Worm (Caenorhabditis elegans) whole organism, young adult: ENCODE data around the gene C08F1.6.

Source experiments
- C06A6.2 ChIP-seq: fragments of 200-800 bp; sonication (Bioruptor generic); conservative IDR thresholded peaks from 2 replicates; pipeline ENCODE4 v1.3.6; 2022; ENCODE audit warnings: missing genetic modification characterization, missing compliant biosample characterization
- C17E4.6 ChIP-seq: fragments of 200-800 bp; sonication (Bioruptor generic); IDR thresholded peaks from 2 replicates; pipeline ENCODE4 v1.3.6; 2022; ENCODE audit warnings: missing genetic modification reagents, missing genetic modification characterization, missing compliant biosample characterization
- D2030.7 ChIP-seq: fragments of 200-800 bp; sonication (Bioruptor generic); IDR thresholded peaks from 2 replicates; pipeline ENCODE4 v1.3.6; 2022; ENCODE audit warnings: missing genetic modification reagents, missing genetic modification characterization, missing compliant biosample characterization
- F49E8.2 ChIP-seq: sonication (generic microtip); optimal IDR thresholded peaks from 3 replicates; lab custom pipeline; 2017; ENCODE audit warnings: missing genetic modification characterization, mild to moderate bottlenecking, missing compliant biosample characterization, antibody characterized with exemption, moderate library complexity; ENCODE audit not compliant: insufficient read depth
- F52B5.7 ChIP-seq: sonication (generic microtip); optimal IDR thresholded peaks from 2 replicates; lab custom pipeline; 2016; ENCODE audit warnings: mild to moderate bottlenecking, missing genetic modification characterization, missing compliant biosample characterization
- F55B11.4 ChIP-seq: sonication (generic microtip); optimal IDR thresholded peaks from 2 replicates; lab custom pipeline; 2016; ENCODE audit warnings: missing compliant biosample characterization, missing genetic modification characterization, borderline replicate concordance; ENCODE audit not compliant: insufficient read depth
- F57A8.1 ChIP-seq: fragments of 200-800 bp; sonication (Bioruptor generic); optimal IDR thresholded peaks from 2 replicates; lab custom pipeline; 2018; ENCODE audit warnings: mild to moderate bottlenecking, missing genetic modification characterization, moderate library complexity, missing compliant biosample characterization
- K11D2.4 ChIP-seq: fragments of 200-800 bp; sonication (Bioruptor generic); IDR thresholded peaks from 2 replicates; pipeline ENCODE4 v1.3.6; 2022; ENCODE audit warnings: missing genetic modification reagents, missing genetic modification characterization, missing compliant biosample characterization
- T07F8.4 ChIP-seq: sonication (generic microtip); optimal IDR thresholded peaks from 2 replicates; lab custom pipeline; 2016; ENCODE audit warnings: mild to moderate bottlenecking, missing genetic modification characterization, moderate library complexity, missing compliant biosample characterization
- T26A5.8 ChIP-seq: sonication (generic microtip); optimal IDR thresholded peaks from 2 replicates; lab custom pipeline; 2016; ENCODE audit warnings: missing genetic modification characterization, missing compliant biosample characterization
- Y53F4B.3 ChIP-seq: fragments of 200-800 bp; sonication (Bioruptor generic); IDR thresholded peaks from 2 replicates; pipeline ENCODE4 v1.3.6; 2022; ENCODE audit warnings: missing genetic modification reagents, missing genetic modification characterization, missing compliant biosample characterization
- Y53G8AR.9 ChIP-seq: fragments of 200-800 bp; sonication (Bioruptor generic); conservative IDR thresholded peaks from 2 replicates; pipeline ENCODE4 v1.3.6; 2022; ENCODE audit warnings: missing genetic modification reagents, missing genetic modification characterization, missing compliant biosample characterization
- Y67H2A.10 ChIP-seq: fragments of 200-800 bp; sonication (Bioruptor generic); conservative IDR thresholded peaks from 2 replicates; pipeline ENCODE4 v1.3.6; 2022; ENCODE audit warnings: missing genetic modification reagents, missing genetic modification characterization, missing compliant biosample characterization
- ama-1 ChIP-seq, 3 experiments: fragments of 150-350 bp in 1 of 3; sonication (generic microtip) in 2 of 3; optimal IDR thresholded peaks; 2 replicates each; lab custom pipeline; 2014 to 2018; ENCODE audit warnings: missing biosample characterization in 2 of 3, missing genetic modification characterization in 2 of 3, missing genetic modification reagents in 2 of 3
- aptf-3 ChIP-seq: fragments of 200-800 bp; sonication (Bioruptor generic); IDR thresholded peaks from 2 replicates; pipeline ENCODE4 v1.3.6; 2022; ENCODE audit warnings: missing genetic modification characterization, missing compliant biosample characterization
- atf-7 ChIP-seq: sonication (generic microtip); optimal IDR thresholded peaks from 2 replicates; lab custom pipeline; 2017; ENCODE audit warnings: mild to moderate bottlenecking, missing genetic modification characterization, missing compliant biosample characterization
- ccch-3 ChIP-seq: fragments of 200-800 bp; sonication (Bioruptor generic); optimal IDR thresholded peaks from 2 replicates; lab custom pipeline; 2018; ENCODE audit warnings: mild to moderate bottlenecking, missing genetic modification characterization, missing compliant biosample characterization
- cebp-1 ChIP-seq, 2 experiments: fragments of 200-800 bp in 1 of 2; sonication (Bioruptor generic) in 1 of 2; sonication (generic microtip) in 1 of 2; IDR thresholded peaks in 1 of 2; optimal IDR thresholded peaks in 1 of 2; 2 replicates each; pipeline versions ENCODE4 v1.3.6 to Lab custom; 2017 to 2022; ENCODE audit warnings: missing compliant biosample characterization in 2 of 2, missing genetic modification characterization in 2 of 2, mild to moderate bottlenecking in 1 of 2, missing genetic modification reagents in 1 of 2, moderate library complexity in 1 of 2
- ceh-27 ChIP-seq: fragments of 200-800 bp; sonication (Bioruptor generic); optimal IDR thresholded peaks from 2 replicates; lab custom pipeline; 2018; ENCODE audit warnings: mild to moderate bottlenecking, missing genetic modification characterization, moderate library complexity, missing compliant biosample characterization
- ceh-40 ChIP-seq: fragments of 200-800 bp; sonication (Bioruptor generic); IDR thresholded peaks from 2 replicates; pipeline ENCODE4 v1.3.6; 2022; ENCODE audit warnings: missing genetic modification characterization, missing compliant biosample characterization
- egl-44 ChIP-seq: fragments of 200-800 bp; sonication (Bioruptor generic); IDR thresholded peaks from 2 replicates; pipeline ENCODE4 v1.3.6; 2022; ENCODE audit warnings: missing genetic modification reagents, missing genetic modification characterization, missing compliant biosample characterization
- fkh-3 ChIP-seq: sonication (generic microtip); optimal IDR thresholded peaks from 2 replicates; lab custom pipeline; 2016; ENCODE audit warnings: mild to moderate bottlenecking, missing genetic modification characterization, missing compliant biosample characterization
- gei-17 ChIP-seq: fragments of 200-800 bp; sonication (Bioruptor generic); optimal IDR thresholded peaks from 2 replicates; lab custom pipeline; 2018; ENCODE audit warnings: mild to moderate bottlenecking, missing genetic modification characterization, missing compliant biosample characterization
- him-1 ChIP-seq: sonication (generic microtip); optimal IDR thresholded peaks from 2 replicates; lab custom pipeline; 2016; ENCODE audit warnings: missing genotype, missing genetic modification reagents, missing genetic modification characterization, missing compliant biosample characterization
- hmg-20 ChIP-seq: fragments of 200-800 bp; sonication (Bioruptor generic); IDR thresholded peaks from 2 replicates; pipeline ENCODE4 v1.3.6; 2022; ENCODE audit warnings: missing genetic modification reagents, missing genetic modification characterization, missing compliant biosample characterization
- let-526 ChIP-seq: fragments of 200-800 bp; sonication (Bioruptor generic); IDR thresholded peaks from 2 replicates; pipeline ENCODE4 v1.3.6; 2022; ENCODE audit warnings: missing genetic modification reagents, missing genetic modification characterization, missing compliant biosample characterization
- let-607 ChIP-seq, 2 experiments: fragments of 200-800 bp in 1 of 2; sonication (Bioruptor generic) in 1 of 2; sonication (generic microtip) in 1 of 2; optimal IDR thresholded peaks; 2 replicates each; lab custom pipeline; 2016 to 2018; ENCODE audit warnings: mild to moderate bottlenecking in 2 of 2, missing compliant biosample characterization in 2 of 2, missing genetic modification characterization in 2 of 2, moderate library complexity in 2 of 2, missing genotype in 1 of 2
- lin-35 ChIP-seq, 3 experiments: fragments of 150-350 bp in 2 of 3; sonication (generic microtip) in 1 of 3; optimal IDR thresholded peaks; 2 replicates each; lab custom pipeline; 2014 to 2018; ENCODE audit warnings: missing biosample characterization in 3 of 3, missing genetic modification characterization in 3 of 3, missing genetic modification reagents in 3 of 3
- lin-40 ChIP-seq: sonication (generic microtip); optimal IDR thresholded peaks from 2 replicates; lab custom pipeline; 2016; ENCODE audit warnings: missing genetic modification characterization, mild to moderate bottlenecking, missing compliant biosample characterization, missing genotype, missing genetic modification reagents
- lsl-1 ChIP-seq: fragments of 200-800 bp; sonication (Bioruptor generic); optimal IDR thresholded peaks from 2 replicates; lab custom pipeline; 2018; ENCODE audit warnings: mild to moderate bottlenecking, missing genetic modification characterization, moderate library complexity, missing compliant biosample characterization
- madf-10 ChIP-seq: sonication (generic microtip); optimal IDR thresholded peaks from 2 replicates; lab custom pipeline; 2016; ENCODE audit warnings: mild to moderate bottlenecking, missing genetic modification characterization, missing compliant biosample characterization
- mel-28 ChIP-seq: sonication (generic microtip); optimal IDR thresholded peaks from 2 replicates; lab custom pipeline; 2016; ENCODE audit warnings: borderline replicate concordance, mild to moderate bottlenecking, missing genetic modification characterization, missing compliant biosample characterization
- mxl-1 ChIP-seq: sonication (generic microtip); optimal IDR thresholded peaks from 2 replicates; lab custom pipeline; 2016; ENCODE audit warnings: missing genetic modification characterization, missing compliant biosample characterization
- nfyb-1 ChIP-seq: fragments of 200-800 bp; sonication (Bioruptor generic); IDR thresholded peaks from 2 replicates; pipeline ENCODE4 v1.3.6; 2022; ENCODE audit warnings: missing genetic modification reagents, missing genetic modification characterization, missing compliant biosample characterization
- pbrm-1 ChIP-seq: fragments of 200-800 bp; sonication (Bioruptor generic); IDR thresholded peaks from 2 replicates; pipeline ENCODE4 v1.3.6; 2022; ENCODE audit warnings: missing genetic modification reagents, missing genetic modification characterization, missing compliant biosample characterization
- snpc-1.1 ChIP-seq: sonication (generic microtip); optimal IDR thresholded peaks from 2 replicates; lab custom pipeline; 2017; ENCODE audit warnings: missing genetic modification characterization, mild to moderate bottlenecking, missing compliant biosample characterization, antibody characterized with exemption, moderate library complexity, missing genotype, missing genetic modification reagents; ENCODE audit not compliant: insufficient read depth
- snpc-4 ChIP-seq, 5 experiments: fragments of 150-350 bp in 1 of 5; sonication (generic microtip) in 4 of 5; optimal IDR thresholded peaks; 2 replicates each; lab custom pipeline; 2014 to 2018; ENCODE audit warnings: missing genetic modification characterization in 5 of 5, missing biosample characterization in 3 of 5, antibody characterized with exemption in 2 of 5, mild to moderate bottlenecking in 2 of 5, missing compliant biosample characterization in 2 of 5, missing genotype in 2 of 5, moderate library complexity in 2 of 5, missing genetic modification reagents in 1 of 5
- zim-3 ChIP-seq: sonication (generic microtip); optimal IDR thresholded peaks from 2 replicates; lab custom pipeline; 2017; ENCODE audit warnings: mild to moderate bottlenecking, missing genetic modification characterization, moderate library complexity, missing compliant biosample characterization
- ztf-26 ChIP-seq: sonication (generic microtip); optimal IDR thresholded peaks from 2 replicates; lab custom pipeline; 2017; ENCODE audit warnings: missing genetic modification characterization, missing compliant biosample characterization
- ztf-6 ChIP-seq: fragments of 200-800 bp; sonication (Bioruptor generic); IDR thresholded peaks from 2 replicates; pipeline ENCODE4 v1.3.6; 2022; ENCODE audit warnings: missing genetic modification reagents, missing genetic modification characterization, missing compliant biosample characterization

The C08F1.6 gene

DNA sequence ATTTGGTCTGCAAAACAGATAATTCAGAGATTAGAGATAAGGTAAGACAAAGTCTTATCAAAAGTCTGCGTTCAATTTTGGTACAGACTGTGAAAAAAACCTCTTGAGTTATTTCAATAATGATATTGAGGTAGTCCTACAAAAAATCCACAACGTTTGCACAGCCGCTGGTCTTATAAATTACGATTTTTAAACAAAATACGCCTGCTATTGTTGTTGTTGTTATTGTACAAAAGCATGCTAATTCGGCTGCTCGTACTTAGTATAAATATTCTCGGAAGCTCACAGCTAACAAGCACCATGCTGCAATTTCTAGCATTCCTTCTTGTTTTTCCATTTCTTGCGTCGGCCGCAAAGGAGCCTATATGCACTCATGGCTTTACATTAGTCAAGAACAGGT, 43.8 kb downstream of the C08F1.6 start, which contains the start of gene clec-19:
clec-19 (plus strand) TSS at position 301 of the 400 bp plus-strand sequence.
- TF ChIP-seq ama-1 (optimal IDR thresholded peaks at IDR 0.05; lab: Kevin White, UChicago) = no peak
- TF ChIP-seq ama-1 (GFP tag; optimal IDR thresholded peaks at IDR 0.05; lab: Kevin White, UChicago) = no peak
- no peak for TF ChIP-seq ztf-6 (GFP tag; lab: Robert Waterston, UW)
- TF ChIP-seq lsl-1 (GFP tag; lab: Kevin White, UChicago) = no peak
- no peak for TF ChIP-seq snpc-4 (GFP tag; optimal IDR thresholded peaks at IDR 0.05; lab: Kevin White, UChicago)
- no peak for TF ChIP-seq snpc-4 (tag; optimal IDR thresholded peaks at IDR 0.05; lab: Kevin White, UChicago)

DNA sequence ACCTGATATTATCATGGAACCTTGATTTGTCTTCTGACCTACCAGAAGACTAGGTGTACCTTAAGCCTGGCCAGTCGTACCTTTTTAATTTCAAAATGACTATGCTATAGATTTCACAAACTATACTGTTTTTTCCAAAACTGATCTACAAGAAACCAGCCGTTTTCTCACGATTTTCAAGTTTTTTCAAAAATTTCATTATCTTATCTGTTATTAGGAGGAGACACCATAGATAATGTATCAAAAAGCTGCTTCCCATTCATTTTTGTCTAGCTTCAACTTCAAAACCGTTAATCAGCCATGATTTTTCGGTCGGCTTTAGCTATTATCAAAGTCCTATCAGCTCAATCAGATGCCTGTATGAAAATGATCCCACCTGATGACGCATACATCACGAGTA, 45.5 kb downstream of the C08F1.6 start, which contains the start of gene F36H5.12:
F36H5.12 (plus strand) TSS at position 301 of the 400 bp plus-strand sequence.
- TF ChIP-seq D2030.7 (GFP tag; lab: Robert Waterston, UW) (no peak), lin-40 (tag; lab: Kevin White, UChicago) (no peak), mxl-1 (tag; lab: Kevin White, UChicago) (no peak), ztf-26 (tag; lab: Kevin White, UChicago) (no peak), T07F8.4 (tag; lab: Kevin White, UChicago) (no peak), nfyb-1 (GFP tag; lab: Robert Waterston, UW) (no peak)

DNA sequence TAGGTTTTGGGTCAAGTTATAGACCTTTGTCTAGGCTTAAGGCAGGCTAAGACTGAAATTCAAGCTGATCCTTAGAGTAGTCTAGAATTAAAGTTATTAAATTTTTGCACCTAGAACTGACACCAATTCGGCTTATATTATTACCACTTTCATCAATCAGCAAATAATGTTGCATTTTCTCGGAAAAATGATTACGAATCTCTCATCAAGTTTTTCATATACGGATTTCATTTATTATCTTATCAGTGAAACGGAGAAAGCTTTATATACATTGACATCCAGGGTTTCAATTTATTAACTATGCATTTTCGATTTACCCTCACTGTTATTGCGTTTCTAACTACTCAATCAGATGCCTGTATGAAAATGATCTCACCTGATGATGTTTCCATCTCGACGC, 46.7 kb downstream of the C08F1.6 start, which contains the start of gene K07G6.1:
K07G6.1 (plus strand) TSS at position 301 of the 400 bp plus-strand sequence.
- TF ChIP-seq ccch-3 (GFP tag; lab: Kevin White, UChicago) (no peak), F55B11.4 (tag; lab: Kevin White, UChicago) (no peak), snpc-1.1 (tag; lab: Kevin White, UChicago) (no peak), pbrm-1 (GFP tag; lab: Robert Waterston, UW) (no peak), ceh-27 (GFP tag; lab: Kevin White, UChicago) (no peak), F57A8.1 (GFP tag; lab: Kevin White, UChicago) (no peak), him-1 (tag; lab: Kevin White, UChicago) (no peak), mel-28 (tag; lab: Kevin White, UChicago) (no peak), zim-3 (tag; lab: Kevin White, UChicago) (no peak), C06A6.2 (no peak), C17E4.6 (GFP tag; lab: Robert Waterston, UW) (no peak), cebp-1 (GFP tag; IDR thresholded peaks at IDR 0.05; lab: Robert Waterston, UW) (no peak), cebp-1 (tag; optimal IDR thresholded peaks at IDR 0.05; lab: Kevin White, UChicago) (no peak), egl-44 (no peak), Y53G8AR.9 (GFP tag; lab: Robert Waterston, UW) (no peak), F49E8.2 (tag; lab: Kevin White, UChicago) (no peak), lin-40 (tag; lab: Kevin White, UChicago) (no peak), Y67H2A.10 (GFP tag; lab: Robert Waterston, UW) (no peak), ceh-40 (GFP tag; lab: Robert Waterston, UW) (no peak)

DNA sequence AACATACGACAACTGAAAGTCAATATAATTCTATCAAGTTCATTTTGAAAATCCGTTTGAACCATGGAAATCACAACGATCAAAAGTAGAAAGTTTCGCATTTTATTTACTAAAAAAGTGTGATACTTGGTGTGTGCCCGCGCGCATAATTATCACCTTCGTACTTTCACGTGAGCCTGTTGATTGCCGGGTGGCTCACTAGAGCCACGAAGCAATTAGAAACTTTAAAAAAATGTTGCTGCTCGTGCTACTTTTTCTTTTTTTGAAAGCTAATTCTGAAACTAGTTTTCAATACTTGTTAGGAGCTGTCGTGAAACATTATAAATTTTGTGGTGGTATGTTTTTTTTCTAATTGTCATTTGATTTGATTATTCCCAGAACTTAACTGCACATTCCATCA, 49.1 kb downstream of the C08F1.6 start, which contains the start of the genes irld-9 and irld-33:
irld-9 (minus strand) TSS at position 101 of the 400 bp plus-strand sequence.
irld-33 (plus strand) TSS at position 209 of the 400 bp plus-strand sequence.
- TF ChIP-seq gei-17 (GFP tag; lab: Kevin White, UChicago) = no peak
- no peak for TF ChIP-seq fkh-3
- no peak for TF ChIP-seq hmg-20 (GFP tag; lab: Robert Waterston, UW)
- no peak for TF ChIP-seq let-607 (tag; optimal IDR thresholded peaks at IDR 0.05; lab: Kevin White, UChicago)
- TF ChIP-seq lin-35 (GFP tag; optimal IDR thresholded peaks at IDR 0.05; lab: Kevin White, UChicago) = no peak
- no peak for TF ChIP-seq K11D2.4
- TF ChIP-seq D2030.7 (GFP tag; lab: Robert Waterston, UW) = no peak
- TF ChIP-seq lsl-1 (GFP tag; lab: Kevin White, UChicago) = no peak
- TF ChIP-seq T26A5.8 = no peak
- no peak for TF ChIP-seq aptf-3 (GFP tag; lab: Robert Waterston, UW)
- no peak for TF ChIP-seq lin-40 (tag; lab: Kevin White, UChicago)
- TF ChIP-seq Y53F4B.3 (GFP tag; lab: Robert Waterston, UW) = no peak
- TF ChIP-seq F49E8.2 (tag; lab: Kevin White, UChicago) = no peak
- no peak for TF ChIP-seq let-526
- no peak for TF ChIP-seq F52B5.7 (tag; lab: Kevin White, UChicago)
- no peak for TF ChIP-seq atf-7 (tag; lab: Kevin White, UChicago)
- no peak for TF ChIP-seq madf-10 (tag; lab: Kevin White, UChicago)
- TF ChIP-seq, all 124 proteins: peak for 0
